Fruit fly (Drosophila melanogaster): ENCODE data around the gene CG31637.

- no peak for TF ChIP-seq pan (optimal IDR thresholded peaks at IDR 0.05)
- no peak for TF ChIP-seq GATAd (GFP tag; optimal IDR thresholded peaks at IDR 0.05)
Observed at dm6 chr2L:6503724-6504037, 5.2 kb downstream of the CG31637 start.
